Fruit fly (Drosophila melanogaster) ovary, adult (tissue): ENCODE measurements around the gene fray.

Source experiments
- CG17801 ChIP-seq: fragments of 200-800 bp; optimal IDR thresholded peaks from 2 replicates; lab custom pipeline; 2019; ENCODE audit warnings: missing biosample characterization, mild to moderate bottlenecking, missing genetic modification characterization, moderate library complexity; ENCODE audit not compliant: partially characterized antibody

fray gene

DNA sequence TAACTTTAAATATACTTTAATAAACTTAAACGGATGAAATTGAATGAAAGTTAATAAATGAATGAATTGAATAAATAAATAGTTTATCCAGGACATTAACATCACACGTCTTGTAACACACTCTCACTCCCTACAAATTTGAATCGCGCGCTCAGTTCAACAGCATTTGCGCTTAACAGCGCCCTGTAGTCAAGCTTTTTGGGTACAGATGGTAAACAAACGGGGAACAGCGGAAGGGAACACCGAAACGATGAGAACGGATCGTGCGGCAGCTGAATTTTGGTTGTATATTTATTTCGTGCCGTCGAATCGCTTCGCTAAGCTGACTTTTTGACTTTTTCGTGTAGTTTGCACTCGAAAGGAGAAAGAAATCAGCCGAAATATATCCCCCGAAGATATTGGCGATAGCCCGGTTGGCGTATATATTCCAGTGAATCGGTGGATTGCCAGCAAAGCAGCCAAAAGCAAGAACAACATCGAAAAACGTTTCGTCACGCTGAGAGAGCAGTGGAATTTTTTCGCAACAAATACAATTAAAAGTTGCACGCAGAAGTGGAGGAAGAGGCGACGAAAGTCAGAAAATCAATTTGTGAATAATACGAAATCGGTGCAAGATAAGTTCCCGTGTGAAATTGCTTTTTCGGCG lies at the start of gene fray, which contains the start of gene CG7694:
Gene fray, plus strand, starts transcription at position 247 of the 646 bp plus-strand sequence.
Gene CG7694, plus strand, starts transcription at position 247 of the 646 bp plus-strand sequence.
- no peak for TF ChIP-seq CG17801 (GFP tag; lab: Kevin White, UChicago)

DNA sequence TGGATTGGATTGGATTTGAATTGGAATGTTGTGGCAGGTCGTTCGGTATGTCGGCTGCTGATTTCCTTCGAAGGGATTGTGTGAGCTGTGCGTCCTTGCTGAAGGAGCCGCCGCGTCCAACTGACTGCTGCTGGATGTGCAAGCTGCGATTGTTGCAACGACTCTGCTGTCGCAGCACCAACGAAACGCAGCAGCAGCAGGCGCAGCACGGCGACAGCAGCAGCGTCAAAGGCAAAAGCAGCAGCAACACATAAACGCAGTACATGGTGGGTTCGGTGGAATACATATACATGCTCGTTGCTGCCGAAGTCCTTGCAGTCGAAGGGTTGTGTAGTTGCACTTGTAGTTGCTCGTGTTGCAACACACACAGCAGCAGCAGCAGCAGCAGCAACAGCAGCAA lies 27.4 kb upstream of the fray start, which contains the start of gene fru:
Gene fru, minus strand, starts transcription at position 101 of the 400 bp plus-strand sequence.
- no peak for TF ChIP-seq CG17801 (GFP tag; lab: Kevin White, UChicago)

DNA sequence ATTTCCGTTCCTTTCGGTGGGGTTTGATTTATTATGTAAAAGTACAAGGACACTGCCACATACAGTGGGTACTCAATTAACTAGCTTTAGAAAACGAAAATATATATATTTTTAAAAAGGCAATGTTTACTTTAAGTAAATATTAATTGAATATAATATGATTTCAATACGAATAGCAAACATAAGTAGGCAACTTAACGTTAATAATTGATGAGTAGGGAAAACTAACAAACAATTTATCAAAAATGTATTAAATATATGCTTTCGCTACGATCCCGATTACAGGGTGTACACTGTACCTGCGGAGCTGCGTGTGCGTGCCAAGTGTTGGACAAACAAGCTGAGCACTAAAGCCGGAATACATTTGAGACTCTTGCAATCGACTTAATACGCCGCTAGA lies 26.7 kb upstream of the fray start:
- no peak for TF ChIP-seq CG17801 (GFP tag; lab: Kevin White, UChicago)

DNA sequence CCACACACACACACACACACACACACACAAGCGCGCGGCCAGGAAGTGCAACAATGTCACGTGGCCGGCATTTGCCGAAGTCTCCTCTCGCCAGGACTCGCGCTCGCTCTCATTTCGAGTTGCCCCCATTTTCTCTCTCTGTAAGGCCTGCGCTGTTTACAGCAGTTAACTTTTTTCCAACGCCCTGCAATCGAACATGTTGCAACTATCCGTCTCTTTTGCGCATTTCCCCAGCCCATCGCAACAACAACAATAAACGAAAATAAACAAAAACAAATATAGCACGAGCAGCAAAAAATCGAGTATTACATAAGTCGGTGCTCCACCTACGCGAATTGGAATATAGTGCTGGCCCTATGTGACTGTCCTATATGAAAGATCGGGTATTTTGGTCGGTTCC lies 25.9 kb upstream of the fray start:
- no peak for TF ChIP-seq CG17801 (GFP tag; lab: Kevin White, UChicago)

DNA sequence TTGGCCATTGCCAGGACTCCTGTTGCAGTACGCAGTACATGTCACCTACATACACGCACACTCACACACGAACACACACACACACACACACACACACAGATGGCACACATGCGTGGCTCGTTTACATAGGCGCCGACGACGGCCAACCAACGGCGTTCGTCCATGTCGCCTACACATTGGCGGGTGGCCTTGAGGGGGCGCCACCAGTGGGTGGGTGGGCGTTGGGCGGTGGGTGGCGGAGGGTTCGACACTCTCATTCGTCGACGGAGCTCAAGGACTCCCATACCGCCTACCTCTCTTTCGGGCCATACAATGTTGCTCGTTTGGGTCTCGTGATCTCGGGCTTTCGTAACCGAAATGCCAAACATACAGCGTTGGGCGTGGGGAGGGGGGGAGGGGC lies 24.1 kb upstream of the fray start:
- TF ChIP-seq CG17801 (GFP tag; lab: Kevin White, UChicago): no peak

DNA sequence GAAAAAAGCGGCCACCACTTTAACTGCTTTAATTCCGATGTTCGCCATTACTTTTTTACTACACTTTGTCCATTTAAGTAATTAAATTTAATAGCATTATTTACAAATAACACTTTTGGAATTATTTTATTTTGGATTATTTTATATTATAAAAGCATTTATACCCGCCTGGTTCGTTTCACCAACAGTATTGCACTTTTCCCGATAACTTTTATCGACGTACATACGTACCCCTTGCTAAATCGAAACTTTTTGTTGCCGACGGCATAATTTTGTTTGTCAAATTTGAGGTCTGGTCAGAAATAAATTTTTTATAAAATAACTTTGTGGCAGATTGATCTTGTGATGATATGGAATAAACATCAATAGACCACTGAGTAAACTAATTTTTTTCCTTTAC lies 13.3 kb upstream of the fray start, which contains the start of gene CG7691:
Gene CG7691, plus strand, starts transcription at position 301 of the 400 bp plus-strand sequence.
- TF ChIP-seq CG17801 (GFP tag; lab: Kevin White, UChicago): no peak

DNA sequence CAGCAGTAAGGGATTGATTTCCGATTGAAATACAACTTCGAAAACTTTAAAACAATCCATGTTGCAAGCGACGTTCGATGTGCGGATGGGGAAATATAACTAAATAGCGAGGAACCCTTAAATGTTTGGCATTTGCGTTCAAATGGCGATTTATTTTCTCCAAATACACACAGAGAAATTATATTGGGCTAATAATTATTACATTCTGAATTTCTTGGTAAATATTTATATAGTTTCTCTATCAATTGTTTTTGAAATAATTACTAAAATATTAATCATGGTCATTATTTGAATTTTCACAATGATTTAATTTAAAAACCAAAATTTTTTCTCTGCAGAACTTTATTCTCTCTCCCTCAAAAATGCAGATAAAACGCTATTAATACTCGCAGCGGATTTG lies 7.8 kb upstream of the fray start, which contains the start of the genes CG43210 and hemo:
Gene CG43210, minus strand, starts transcription at position 101 of the 400 bp plus-strand sequence.
Gene hemo, minus strand, starts transcription at position 101 of the 400 bp plus-strand sequence.
- TF ChIP-seq CG17801 (GFP tag; lab: Kevin White, UChicago): no peak

DNA sequence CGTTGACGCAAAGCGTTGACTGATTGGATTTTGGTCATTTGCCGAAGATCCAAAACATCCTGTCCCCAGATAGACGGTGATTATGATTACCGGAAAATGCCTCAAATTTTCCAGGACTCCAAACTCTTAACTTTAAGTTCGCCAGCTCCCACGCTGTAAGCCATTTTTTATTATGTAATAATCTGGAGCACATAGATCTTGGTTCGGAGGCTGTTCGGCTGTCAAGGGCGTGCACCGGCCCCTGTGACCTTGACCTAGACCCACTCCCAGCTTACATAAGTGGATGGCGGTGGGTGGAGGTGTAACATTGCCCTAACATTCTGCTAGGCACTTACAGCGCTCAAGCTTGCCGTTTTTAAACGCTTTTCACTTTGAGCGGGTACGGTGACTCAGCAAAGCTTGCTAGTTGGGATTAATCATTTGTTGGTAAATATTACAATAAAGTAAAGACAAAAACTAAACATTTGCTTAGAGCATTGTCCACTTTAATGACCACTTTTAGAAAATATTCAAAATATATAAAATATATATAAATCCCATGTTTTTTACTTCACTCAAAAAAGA lies 569 bp upstream of the fray start:
- TF ChIP-seq CG17801 (GFP tag; lab: Kevin White, UChicago): no peak

DNA sequence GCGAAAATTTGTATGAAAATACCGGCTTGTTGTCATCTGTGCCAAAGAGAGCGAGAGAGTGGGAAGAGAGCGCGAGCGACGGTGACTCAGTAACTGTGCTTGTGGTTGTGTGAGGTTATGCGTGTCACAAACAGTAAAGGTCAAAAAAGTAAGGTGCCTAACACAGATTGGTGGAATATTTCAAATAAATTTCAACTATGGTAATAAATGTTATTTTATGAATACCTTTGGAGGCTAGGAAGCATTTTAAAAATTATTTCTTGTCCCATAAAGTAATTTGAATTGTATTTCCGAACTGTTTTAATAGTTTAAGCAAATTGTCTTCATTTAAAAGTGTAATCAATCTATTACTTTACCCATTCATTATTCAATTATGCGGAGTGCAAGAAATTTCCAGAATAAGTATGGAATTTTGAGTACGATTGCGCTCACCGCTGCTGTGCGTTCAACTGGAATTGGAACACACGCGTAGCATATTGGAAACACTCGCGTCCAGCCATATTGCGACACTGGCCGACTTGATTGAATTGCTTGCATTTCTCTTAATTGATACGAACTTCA lies 888 bp downstream of the fray start:
- TF ChIP-seq CG17801 (GFP tag; lab: Kevin White, UChicago): peak; percentile 91

DNA sequence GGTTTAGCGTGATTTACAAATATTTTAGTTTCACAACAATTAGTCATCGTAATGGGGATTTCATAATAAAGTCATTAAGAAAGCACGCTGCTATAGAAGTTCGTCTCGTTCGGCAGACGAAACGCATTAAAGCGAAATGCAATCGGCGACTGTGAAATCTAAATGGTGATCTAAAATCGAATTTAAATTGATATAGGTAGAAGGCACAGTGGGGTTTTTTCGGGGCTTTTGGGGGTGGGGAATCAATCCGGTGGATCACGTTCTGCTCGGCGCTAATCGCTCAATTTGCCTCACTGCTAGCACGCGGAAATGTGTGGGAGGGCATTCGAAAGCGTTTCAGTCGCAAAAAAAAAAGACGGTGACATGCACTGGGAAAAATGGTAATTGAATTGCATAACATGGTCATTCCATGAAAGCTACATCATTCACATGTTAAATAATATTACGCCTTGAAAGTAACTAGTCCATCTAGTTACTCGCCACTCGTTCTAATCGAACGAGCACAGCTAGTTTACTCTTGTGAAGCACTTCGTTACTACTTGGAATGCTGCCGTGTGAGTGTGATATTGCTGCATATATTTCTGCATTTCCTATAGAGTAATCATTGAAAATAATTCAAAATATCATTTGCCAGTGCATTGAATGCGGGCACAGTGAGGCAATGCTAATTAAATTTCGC lies 5.0 kb downstream of the fray start:
- TF ChIP-seq CG17801 (GFP tag; lab: Kevin White, UChicago): no peak

DNA sequence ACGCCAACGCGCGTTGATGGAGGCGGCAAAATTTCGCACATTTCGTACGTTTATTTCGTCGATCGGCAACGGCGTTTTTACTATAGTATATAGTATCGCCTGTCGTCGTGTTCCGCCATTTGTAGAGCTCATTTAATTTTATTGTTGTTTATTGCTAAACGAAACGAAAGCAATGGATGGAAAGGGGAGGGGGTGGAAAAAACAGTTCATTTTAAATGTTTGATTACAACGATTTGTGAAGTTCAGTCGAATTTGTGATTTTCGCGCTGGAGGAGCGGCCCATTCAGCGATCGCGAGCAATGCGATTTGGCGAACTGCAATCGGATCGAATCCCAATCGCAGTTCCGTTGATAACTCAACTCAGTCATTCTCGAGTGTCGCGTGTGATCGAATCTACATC lies 8.1 kb downstream of the fray start:
- no peak for TF ChIP-seq CG17801 (GFP tag; lab: Kevin White, UChicago)

DNA sequence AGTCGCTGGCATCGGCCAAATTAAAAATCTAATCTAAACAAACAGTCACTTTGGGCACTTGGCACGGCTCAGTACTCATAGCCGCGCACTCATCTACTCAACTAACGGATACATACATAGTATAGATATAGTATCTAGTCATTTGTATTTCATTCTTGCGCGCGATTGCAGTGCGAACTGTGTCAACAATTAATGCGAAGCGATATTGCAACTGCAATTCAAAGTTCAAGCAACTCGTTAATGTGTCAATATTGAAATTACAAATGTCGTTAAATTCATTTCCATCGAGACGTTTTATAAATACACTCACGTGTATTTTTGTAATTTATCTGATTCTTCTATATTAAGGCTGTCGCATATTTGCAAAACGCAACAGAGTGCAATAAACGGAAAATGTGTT lies 9.3 kb downstream of the fray start:
- TF ChIP-seq CG17801 (GFP tag; lab: Kevin White, UChicago): no peak

DNA sequence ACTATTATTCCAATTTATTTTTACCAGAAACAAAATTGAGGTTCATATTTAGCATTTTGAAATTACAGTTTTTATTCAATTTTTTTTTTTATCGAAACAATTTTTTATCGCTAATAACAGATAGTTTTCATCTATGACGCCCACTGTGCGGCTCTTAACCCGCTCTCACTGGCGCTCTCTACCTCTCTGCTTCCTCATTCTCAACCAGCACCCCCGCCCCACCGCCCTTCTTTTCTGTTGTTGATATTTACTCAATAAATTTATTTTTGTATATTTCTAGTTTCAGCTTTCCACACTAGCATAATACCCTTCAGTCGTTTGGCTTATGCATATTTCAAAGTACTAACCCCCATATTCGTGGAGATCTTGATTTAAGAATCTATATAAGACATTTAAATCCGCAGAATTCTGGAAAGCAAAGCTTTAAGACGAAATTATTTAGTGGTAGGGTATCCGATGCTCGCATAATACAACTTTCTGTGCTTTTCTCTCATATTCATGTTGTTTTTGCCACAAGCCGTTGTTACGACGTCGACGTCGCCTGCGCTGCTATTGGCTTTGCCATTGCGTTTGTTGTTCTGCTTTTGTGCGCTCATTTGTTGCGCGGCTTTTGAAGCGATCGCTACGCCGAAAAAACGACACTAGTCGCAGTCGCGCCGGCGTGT lies 11.1 kb downstream of the fray start:
- peak; percentile 94 for TF ChIP-seq CG17801 (GFP tag; lab: Kevin White, UChicago)

DNA sequence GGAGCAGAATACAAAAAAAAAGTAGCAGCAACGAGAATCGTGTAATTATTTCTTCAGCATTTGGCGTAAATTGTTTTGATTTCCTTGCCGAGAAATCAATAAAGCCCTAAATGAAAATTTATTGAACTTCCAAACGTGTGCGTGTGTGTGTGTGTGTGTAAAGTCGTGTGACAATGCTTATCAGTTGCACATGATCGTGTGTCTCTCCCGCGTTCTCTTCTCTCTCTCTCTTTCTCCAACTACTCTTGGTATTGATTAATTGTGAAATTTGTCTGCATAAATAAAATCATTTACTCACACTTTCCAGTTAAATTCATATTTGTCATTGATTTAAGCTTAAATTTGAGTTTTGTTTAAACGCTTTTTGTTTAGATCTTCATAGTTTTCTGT lies 11.7 kb downstream of the fray start:
- TF ChIP-seq CG17801 (GFP tag; lab: Kevin White, UChicago): no peak
